Worm (Caenorhabditis elegans) whole organism, midembryonic: Measurements from ENCODE around the gene lab-2.

Experiments used
- T22C8.4 ChIP-seq: fragments of 200-800 bp; sonication (Bioruptor generic); IDR thresholded peaks from 2 replicates; pipeline ENCODE4 v1.3.6; 2022; ENCODE audit warnings: missing genetic modification characterization, missing compliant biosample characterization
- cog-1 ChIP-seq: sonication (generic microtip); optimal IDR thresholded peaks from 2 replicates; lab custom pipeline; 2016; ENCODE audit warnings: missing genetic modification characterization, missing compliant biosample characterization
- flt-1 ChIP-seq: fragments of 200-800 bp; sonication (Bioruptor generic); IDR thresholded peaks from 2 replicates; pipeline ENCODE4 v1.3.6; 2022; ENCODE audit warnings: missing genetic modification characterization, missing compliant biosample characterization
- med-1 ChIP-seq: sonication (generic microtip); optimal IDR thresholded peaks from 2 replicates; lab custom pipeline; 2017; ENCODE audit warnings: missing genetic modification characterization, mild to moderate bottlenecking, missing compliant biosample characterization, antibody characterized with exemption, missing genetic modification reagents; ENCODE audit not compliant: insufficient read depth
- tab-1 ChIP-seq: fragments of 200-800 bp; sonication (Bioruptor generic); IDR thresholded peaks from 2 replicates; pipeline ENCODE4 v1.3.6; 2022; ENCODE audit warnings: missing genetic modification characterization, missing compliant biosample characterization
- ztf-23 ChIP-seq: fragments of 200-800 bp; sonication (Bioruptor generic); IDR thresholded peaks from 2 replicates; pipeline ENCODE4 v1.3.6; 2022; ENCODE audit warnings: missing genetic modification reagents, missing genetic modification characterization, missing compliant biosample characterization
- ztf-29 ChIP-seq: fragments of 200-800 bp; sonication (Bioruptor generic); IDR thresholded peaks from 2 replicates; pipeline ENCODE4 v1.3.6; 2022; ENCODE audit warnings: missing genetic modification reagents, missing genetic modification characterization, missing compliant biosample characterization

- TF ChIP-seq tab-1 (GFP tag; lab: Robert Waterston, UW): no peak
- no peak for TF ChIP-seq ztf-29 (GFP tag; lab: Robert Waterston, UW)
- TF ChIP-seq T22C8.4 (GFP tag; lab: Robert Waterston, UW): no peak
- TF ChIP-seq cog-1 (tag; lab: Kevin White, UChicago): peak; percentile 19
- peak; percentile 17; the same call in 1 of the 2 replicates for TF ChIP-seq ztf-23 (GFP tag; lab: Robert Waterston, UW)
- no peak for TF ChIP-seq med-1 (GFP tag; lab: Kevin White, UChicago)
- TF ChIP-seq flt-1 (GFP tag; lab: Robert Waterston, UW): no peak
Measured at ce11 chrIII:7357356-7357755, 27.9 kb upstream of the lab-2 start, which contains the start of gene F08F8.10.
